Worm (Caenorhabditis elegans): ENCODE results near the gene F36H5.17.

ce11 chrII:1750413-1750812 is 5.6 kb downstream of the F36H5.17 start, which contains the start of the genes F36H5.13 and F36H5.8:
- no peak for TF ChIP-seq nhr-28 (tag; optimal IDR thresholded peaks at IDR 0.05)
- no peak for TF ChIP-seq pha-4 (tag; optimal IDR thresholded peaks at IDR 0.05)
- TF ChIP-seq elt-3 (tag; optimal IDR thresholded peaks at IDR 0.05): no peak
- no peak for TF ChIP-seq jun-1 (tag; optimal IDR thresholded peaks at IDR 0.05)
- no peak for TF ChIP-seq elt-1 (tag; optimal IDR thresholded peaks at IDR 0.05)
- TF ChIP-seq nhr-76 (tag; optimal IDR thresholded peaks at IDR 0.05): no peak
- TF ChIP-seq elt-2 (tag; optimal IDR thresholded peaks at IDR 0.05): no peak
- TF ChIP-seq hmg-11 (tag; optimal IDR thresholded peaks at IDR 0.05): no peak
- TF ChIP-seq nhr-237 (tag; optimal IDR thresholded peaks at IDR 0.05): no peak
- TF ChIP-seq egl-27 (tag; optimal IDR thresholded peaks at IDR 0.05): no peak
- no peak for TF ChIP-seq fkh-2 (tag; optimal IDR thresholded peaks at IDR 0.05)
- no peak for TF ChIP-seq unc-62 (GFP tag; optimal IDR thresholded peaks at IDR 0.05)
- no peak for TF ChIP-seq aly-2 (tag; optimal IDR thresholded peaks at IDR 0.05)

All from whole organism, L3 larva.